Worm (Caenorhabditis elegans) whole organism, L4/young adult: ENCODE results near the gene clec-182.

Source experiments
- dao-5 ChIP-seq: sonication (generic microtip); optimal IDR thresholded peaks from 2 replicates; lab custom pipeline; 2016; ENCODE audit warnings: missing genotype, missing genetic modification characterization, moderate library complexity, missing compliant biosample characterization
- him-1 ChIP-seq: sonication (generic microtip); optimal IDR thresholded peaks from 2 replicates; lab custom pipeline; 2016; ENCODE audit warnings: missing genotype, missing genetic modification reagents, missing genetic modification characterization, missing compliant biosample characterization

- TF ChIP-seq dao-5 (tag; lab: Kevin White, UChicago) (no peak), him-1 (tag; lab: Kevin White, UChicago) (no peak)
Observed at ce11 chrIV:8847918-8848317, 49.8 kb upstream of the clec-182 start, which contains the start of gene col-118.
